Fruit fly (Drosophila melanogaster) whole organism, prepupa: ENCODE measurements around the gene scramb2.
A peak's percentile ranks its signal among the peaks of the same experiment; 100 is the strongest.

ENCODE experiments used
- Blimp-1 ChIP-seq: fragments of 200-800 bp; sonication (Bioruptor generic); optimal IDR thresholded peaks from 3 replicates; lab custom pipeline; 2017; ENCODE audit warnings: missing biosample characterization, missing genetic modification characterization, mild to moderate bottlenecking, moderate library complexity, missing genetic modification reagents
- CG11294 ChIP-seq: fragments of 200-800 bp; sonication (Bioruptor generic); IDR thresholded peaks from 2 replicates; pipeline ENCODE4 v1.3.6; 2022; ENCODE audit warnings: missing biosample characterization, missing genetic modification characterization
- CG11762 ChIP-seq: fragments of 200-800 bp; sonication (Bioruptor generic); optimal IDR thresholded peaks from 3 replicates; lab custom pipeline; 2016; ENCODE audit warnings: missing biosample characterization, missing genetic modification characterization; ENCODE audit not compliant: insufficient read depth
- CG11902 ChIP-seq: fragments of 200-800 bp; sonication (Bioruptor generic); optimal IDR thresholded peaks from 3 replicates; lab custom pipeline; 2016; ENCODE audit warnings: missing biosample characterization, missing genetic modification characterization
- CG15336 ChIP-seq: fragments of 200-800 bp; sonication (Bioruptor generic); IDR thresholded peaks from 2 replicates; pipeline ENCODE4 v1.3.6; 2022; ENCODE audit warnings: missing biosample characterization, missing genetic modification characterization
- CG1621 ChIP-seq: fragments of 200-800 bp; sonication (Bioruptor generic); optimal IDR thresholded peaks from 3 replicates; lab custom pipeline; 2018; ENCODE audit warnings: missing biosample characterization, mild to moderate bottlenecking, missing genetic modification characterization
- CG16779 ChIP-seq: fragments of 200-800 bp; sonication (Bioruptor generic); optimal IDR thresholded peaks from 3 replicates; lab custom pipeline; 2017; ENCODE audit warnings: missing biosample characterization, mild to moderate bottlenecking, missing genetic modification characterization
- CG3032 ChIP-seq: fragments of 200-800 bp; optimal IDR thresholded peaks from 2 replicates; lab custom pipeline; 2019; ENCODE audit warnings: missing biosample characterization, mild to moderate bottlenecking, missing genetic modification characterization, moderate library complexity
- CG31627 ChIP-seq: fragments of 200-800 bp; sonication (Bioruptor generic); optimal IDR thresholded peaks from 3 replicates; lab custom pipeline; 2016; ENCODE audit warnings: missing biosample characterization, missing genetic modification characterization
- CG32006 ChIP-seq: fragments of 200-800 bp; sonication (Bioruptor generic); optimal IDR thresholded peaks from 3 replicates; lab custom pipeline; 2017; ENCODE audit warnings: missing biosample characterization, mild to moderate bottlenecking, missing genetic modification characterization
- CG34406 ChIP-seq: fragments of 200-800 bp; sonication (Bioruptor generic); optimal IDR thresholded peaks from 3 replicates; lab custom pipeline; 2016; ENCODE audit warnings: missing biosample characterization, missing genetic modification characterization
- CG3919 ChIP-seq: fragments of 200-800 bp; sonication (Bioruptor generic); optimal IDR thresholded peaks from 3 replicates; lab custom pipeline; 2016; ENCODE audit warnings: missing biosample characterization, missing genetic modification characterization
- CG4318 ChIP-seq: fragments of 200-800 bp; sonication (Bioruptor generic); optimal IDR thresholded peaks from 3 replicates; lab custom pipeline; 2017; ENCODE audit warnings: missing biosample characterization, mild to moderate bottlenecking, missing genetic modification characterization
- CG6163 ChIP-seq: fragments of 200-800 bp; sonication (Bioruptor generic); IDR thresholded peaks from 3 replicates; pipeline ENCODE4 v1.3.6; 2022; ENCODE audit warnings: missing biosample characterization, missing genetic modification characterization
- CG6792 ChIP-seq: fragments of 200-800 bp; sonication (Bioruptor generic); optimal IDR thresholded peaks from 3 replicates; lab custom pipeline; 2016; ENCODE audit warnings: missing biosample characterization, missing genetic modification characterization
- CG6808 ChIP-seq: fragments of 200-800 bp; sonication (Bioruptor generic); optimal IDR thresholded peaks from 3 replicates; lab custom pipeline; 2017; ENCODE audit warnings: missing biosample characterization, missing genetic modification characterization, mild to moderate bottlenecking, moderate library complexity, missing genetic modification reagents
- CG9139 ChIP-seq: fragments of 200-800 bp; sonication (Bioruptor generic); optimal IDR thresholded peaks from 3 replicates; lab custom pipeline; 2017; ENCODE audit warnings: missing biosample characterization, mild to moderate bottlenecking, missing genetic modification characterization
- Eip78C ChIP-seq: fragments of 200-800 bp; sonication (Bioruptor generic); peaks from one replicate; lab custom pipeline; 2016; ENCODE audit warnings: missing biosample characterization, missing genetic modification characterization
- Eip93F ChIP-seq: fragments of 200-800 bp; sonication (Bioruptor generic); optimal IDR thresholded peaks from 2 replicates; lab custom pipeline; 2016; ENCODE audit warnings: missing biosample characterization, mild to moderate bottlenecking, missing genetic modification characterization
- Ets21C ChIP-seq: fragments of 200-800 bp; sonication (Bioruptor generic); optimal IDR thresholded peaks from 3 replicates; lab custom pipeline; 2016; ENCODE audit warnings: missing biosample characterization, missing genetic modification characterization
- Gug ChIP-seq: fragments of 200-800 bp; sonication (Bioruptor generic); IDR thresholded peaks from 2 replicates; pipeline ENCODE4 v1.3.6; 2022; ENCODE audit warnings: missing biosample characterization, missing genetic modification characterization
- Hr38 ChIP-seq: sonication (Bioruptor generic); optimal IDR thresholded peaks from 2 replicates; lab custom pipeline; 2016; ENCODE audit warnings: missing biosample characterization, missing genetic modification characterization
- Hr39 ChIP-seq: fragments of 200-800 bp; sonication (Bioruptor generic); optimal IDR thresholded peaks from 2 replicates; lab custom pipeline; 2016; ENCODE audit warnings: missing biosample characterization, missing genetic modification characterization
- Hr4 ChIP-seq: fragments of 200-800 bp; sonication (Bioruptor generic); optimal IDR thresholded peaks from 3 replicates; lab custom pipeline; 2016; ENCODE audit warnings: missing biosample characterization, missing genetic modification characterization
- Lpt ChIP-seq: fragments of 200-800 bp; sonication (Bioruptor generic); optimal IDR thresholded peaks from 3 replicates; lab custom pipeline; 2016; ENCODE audit warnings: missing biosample characterization, missing genetic modification characterization
- Met ChIP-seq: fragments of 200-800 bp; sonication (Bioruptor generic); optimal IDR thresholded peaks from 3 replicates; lab custom pipeline; 2016; ENCODE audit warnings: missing biosample characterization, missing genetic modification characterization
- Smox ChIP-seq: fragments of 200-800 bp; sonication (Bioruptor generic); optimal IDR thresholded peaks from 3 replicates; lab custom pipeline; 2016; ENCODE audit warnings: missing biosample characterization, missing genetic modification characterization
- Sox102F ChIP-seq: fragments of 200-800 bp; sonication (Bioruptor generic); optimal IDR thresholded peaks from 2 replicates; lab custom pipeline; 2016; ENCODE audit warnings: missing biosample characterization, mild to moderate bottlenecking, missing genetic modification characterization
- Sox14 ChIP-seq: fragments of 200-800 bp; sonication (Bioruptor generic); optimal IDR thresholded peaks from 3 replicates; lab custom pipeline; 2016; ENCODE audit warnings: missing biosample characterization, missing genetic modification characterization
- Sox15 ChIP-seq: fragments of 200-800 bp; sonication (Bioruptor generic); optimal IDR thresholded peaks from 3 replicates; lab custom pipeline; 2016; ENCODE audit warnings: missing biosample characterization, missing genetic modification characterization
- cyc ChIP-seq: fragments of 200-800 bp; sonication (Bioruptor generic); optimal IDR thresholded peaks from 3 replicates; lab custom pipeline; 2016; ENCODE audit warnings: missing biosample characterization, missing genetic modification characterization
- dac ChIP-seq: fragments of 200-800 bp; sonication (Bioruptor generic); optimal IDR thresholded peaks from 2 replicates; lab custom pipeline; 2017; ENCODE audit warnings: missing biosample characterization, mild to moderate bottlenecking, missing genetic modification characterization
- dsx ChIP-seq: fragments of 200-800 bp; optimal IDR thresholded peaks from 3 replicates; lab custom pipeline; 2019; ENCODE audit warnings: missing biosample characterization, mild to moderate bottlenecking, missing genetic modification characterization, moderate library complexity; ENCODE audit not compliant: poor library complexity, severe bottlenecking
- eg ChIP-seq: fragments of 200-800 bp; sonication (Bioruptor generic); IDR thresholded peaks from 3 replicates; pipeline ENCODE4 v1.3.6; 2022; ENCODE audit warnings: missing biosample characterization, missing genetic modification characterization
- fd59A ChIP-seq: fragments of 200-800 bp; sonication (Bioruptor generic); optimal IDR thresholded peaks from 2 replicates; lab custom pipeline; 2017; ENCODE audit warnings: missing biosample characterization, mild to moderate bottlenecking, missing genetic modification characterization, missing genetic modification reagents
- fkh ChIP-seq: fragments of 200-800 bp; sonication (Bioruptor generic); optimal IDR thresholded peaks from 3 replicates; lab custom pipeline; 2017; ENCODE audit warnings: missing biosample characterization, mild to moderate bottlenecking, missing genetic modification characterization, moderate library complexity
- lz ChIP-seq: fragments of 200-800 bp; sonication (Bioruptor generic); optimal IDR thresholded peaks from 3 replicates; lab custom pipeline; 2016; ENCODE audit warnings: missing biosample characterization, missing genetic modification characterization
- net ChIP-seq: fragments of 200-800 bp; sonication (Bioruptor generic); optimal IDR thresholded peaks from 3 replicates; lab custom pipeline; 2016; ENCODE audit warnings: missing biosample characterization, missing genetic modification characterization
- pdm3 ChIP-seq: fragments of 200-800 bp; sonication (Bioruptor generic); optimal IDR thresholded peaks from 3 replicates; lab custom pipeline; 2016; ENCODE audit warnings: missing biosample characterization, missing genetic modification characterization
- svp ChIP-seq: fragments of 200-800 bp; sonication (Bioruptor generic); peaks from one replicate; lab custom pipeline; 2016; ENCODE audit warnings: missing biosample characterization, missing genetic modification characterization
- vri ChIP-seq: fragments of 200-800 bp; sonication (Bioruptor generic); optimal IDR thresholded peaks from 3 replicates; lab custom pipeline; 2016; ENCODE audit warnings: missing biosample characterization, mild to moderate bottlenecking, missing genetic modification characterization

scramb2 gene

DNA sequence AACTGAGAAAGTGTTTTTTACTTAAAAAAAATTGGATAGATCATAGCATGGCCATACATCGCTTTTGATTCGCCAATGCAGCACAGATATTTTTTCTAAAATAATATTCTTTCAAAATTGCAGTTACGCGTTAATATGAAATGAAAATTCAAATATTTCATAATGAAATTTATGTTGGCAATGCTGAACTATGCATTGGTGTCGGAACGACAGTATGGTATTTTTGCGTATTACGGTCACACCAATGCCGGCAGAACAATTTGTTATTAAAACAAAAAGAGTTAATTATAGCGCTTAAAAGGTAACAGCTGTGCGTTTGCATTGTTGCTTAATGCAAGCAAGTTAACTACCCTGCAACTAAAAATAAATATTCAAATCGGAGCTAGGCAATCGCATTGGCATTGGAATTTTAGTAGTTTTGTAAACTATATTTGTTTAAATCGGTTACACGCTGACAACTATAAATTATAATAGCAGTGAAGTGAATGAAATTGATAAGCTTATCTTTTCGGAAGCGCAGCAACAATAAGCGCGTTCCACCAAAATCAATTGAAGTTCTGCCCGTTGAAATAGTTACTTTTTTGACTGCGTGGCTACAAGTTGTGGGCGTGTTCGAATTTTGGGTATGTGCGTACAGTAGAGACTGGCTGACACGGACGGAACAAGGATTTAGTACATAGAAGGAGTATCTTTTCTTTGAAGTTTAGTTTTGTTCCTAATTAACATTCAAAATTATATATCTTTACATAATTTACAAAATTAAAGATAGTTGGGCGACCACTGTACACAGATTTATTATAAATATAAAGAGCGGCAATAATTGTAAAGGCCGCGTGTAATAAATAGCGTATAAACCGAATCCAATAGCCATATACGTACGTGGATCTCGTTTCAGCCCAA lies 4.2 kb downstream of the scramb2 start, which contains the start of gene Prx4 (continued):
- peak; percentile 59 for TF ChIP-seq CG31627
- TF ChIP-seq CG1621 (tag; lab: Kevin White, UChicago): peak; percentile 47
- no peak for TF ChIP-seq fkh (GFP tag; lab: Kevin White, UChicago)
- no peak for TF ChIP-seq Hr38 (GFP tag; lab: Kevin White, UChicago)
- peak; percentile 43 for TF ChIP-seq Ets21C (GFP tag; lab: Kevin White, UChicago)
- TF ChIP-seq Blimp-1 (GFP tag; lab: Kevin White, UChicago): no peak
- TF ChIP-seq Sox15 (GFP tag; lab: Kevin White, UChicago): peak; percentile 40
- TF ChIP-seq dsx (GFP tag; lab: Kevin White, UChicago): peak; percentile 23
- peak; percentile 72 for TF ChIP-seq lz (GFP tag; lab: Kevin White, UChicago)
- peak; percentile 21 for TF ChIP-seq CG11902
- no peak for TF ChIP-seq dac (GFP tag; lab: Kevin White, UChicago)
- no peak for TF ChIP-seq CG9139 (GFP tag; lab: Kevin White, UChicago)
- TF ChIP-seq net (GFP tag; lab: Kevin White, UChicago): peak; percentile 49
- TF ChIP-seq pdm3 (GFP tag; lab: Kevin White, UChicago): peak; percentile 53
- TF ChIP-seq CG11294 (GFP tag; lab: Robert Waterston, UW): peak; percentile 63; the same call in 1 of the 2 replicates
- TF ChIP-seq Hr39: peak; percentile 61
- no peak for TF ChIP-seq vri (GFP tag; lab: Kevin White, UChicago)
- TF ChIP-seq CG6808: peak; percentile 49

dm6 chr3L:3037822-3038563 lies 8.6 kb downstream of the scramb2 start:
- peak; percentile 55 for TF ChIP-seq CG15336 (GFP tag; lab: Robert Waterston, UW)
- peak; percentile 20 for TF ChIP-seq Eip78C
- TF ChIP-seq CG6163 (GFP tag; lab: Robert Waterston, UW): peak; percentile 74; the same call in 2 of the 3 replicates
- peak; percentile 31; the same call in 1 of the 2 replicates for TF ChIP-seq Gug
- peak; percentile 53; the same call in 2 of the 3 replicates for TF ChIP-seq eg (GFP tag; lab: Robert Waterston, UW)
- TF ChIP-seq Eip93F (GFP tag; lab: Kevin White, UChicago): no peak
- no peak for TF ChIP-seq CG4318
- TF ChIP-seq vri (GFP tag; lab: Kevin White, UChicago): peak; percentile 89
- TF ChIP-seq CG11294 (GFP tag; lab: Robert Waterston, UW): peak; percentile 53; the same call in 1 of the 2 replicates
- peak; percentile 41 for TF ChIP-seq CG16779 (tag; lab: Kevin White, UChicago)
- TF ChIP-seq svp (GFP tag; lab: Kevin White, UChicago): peak; percentile 87

DNA sequence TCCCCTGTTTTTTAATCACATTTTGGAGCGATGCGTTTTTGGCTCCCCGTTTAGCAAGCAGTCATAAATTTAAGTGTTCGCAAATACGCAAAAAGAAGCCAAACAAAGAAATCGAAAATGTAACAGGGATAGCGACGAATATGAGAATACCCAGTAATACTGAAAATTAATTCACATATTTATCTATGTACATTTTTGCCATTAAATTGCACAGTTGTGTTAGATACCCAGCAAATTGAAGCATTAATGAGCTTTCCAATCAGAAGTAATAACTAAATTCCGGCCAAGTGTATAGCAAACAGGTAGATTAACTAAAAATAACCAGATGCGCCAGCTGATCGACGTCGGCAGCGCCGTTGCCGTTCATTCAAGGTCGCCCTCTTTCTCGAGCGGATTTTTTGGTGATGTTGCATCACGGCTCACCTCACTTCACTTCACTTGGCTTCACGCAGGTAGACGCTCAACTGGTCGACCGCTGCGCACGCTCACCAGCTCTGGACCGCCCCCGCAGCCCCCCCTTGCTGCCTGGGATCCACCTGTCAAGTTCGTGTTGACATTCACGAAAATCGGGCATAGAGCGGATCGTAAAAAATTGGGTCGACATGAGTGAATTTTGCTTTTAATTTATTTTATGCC lies 9.5 kb downstream of the scramb2 start:
- TF ChIP-seq Eip78C (peak; percentile 78), net (GFP tag; lab: Kevin White, UChicago) (no peak), CG3919 (GFP tag; lab: Kevin White, UChicago) (peak; percentile 39), svp (GFP tag; lab: Kevin White, UChicago) (peak; percentile 81), CG6792 (peak; percentile 25), CG3032 (tag; lab: Kevin White, UChicago) (no peak), CG34406 (GFP tag; lab: Kevin White, UChicago) (peak; percentile 20), Sox14 (GFP tag; lab: Kevin White, UChicago) (peak; percentile 74), vri (GFP tag; lab: Kevin White, UChicago) (peak; percentile 87), CG11902 (peak; percentile 8), Ets21C (GFP tag; lab: Kevin White, UChicago) (peak; percentile 22), lz (GFP tag; lab: Kevin White, UChicago) (peak; percentile 53), CG6808 (no peak), Met (GFP tag; lab: Kevin White, UChicago) (peak; percentile 58), Eip93F (GFP tag; lab: Kevin White, UChicago) (peak; percentile 66), Hr4 (no peak), Smox (GFP tag; lab: Kevin White, UChicago) (peak; percentile 52), Sox102F (GFP tag; lab: Kevin White, UChicago) (peak; percentile 52), cyc (GFP tag; lab: Kevin White, UChicago) (peak; percentile 13), CG31627 (peak; percentile 46), CG6163 (GFP tag; lab: Robert Waterston, UW) (no peak), CG32006 (GFP tag; lab: Kevin White, UChicago) (no peak), dsx (GFP tag; lab: Kevin White, UChicago) (no peak), fd59A (GFP tag; lab: Kevin White, UChicago) (no peak), Lpt (no peak), CG4318 (no peak), CG11762 (GFP tag; lab: Kevin White, UChicago) (no peak), Hr39 (peak; percentile 67)
